Worm (Caenorhabditis elegans): ENCODE data around the gene glt-1.

ce11 chrX:3540861-3541260 is 45.0 kb downstream of the glt-1 start:
- TF ChIP-seq nhr-11 (tag; optimal IDR thresholded peaks at IDR 0.05) (no peak), ceh-82 (tag; optimal IDR thresholded peaks at IDR 0.05) (no peak), nhr-237 (tag; optimal IDR thresholded peaks at IDR 0.05) (no peak), aly-2 (tag; optimal IDR thresholded peaks at IDR 0.05) (no peak), snpc-4 (tag; optimal IDR thresholded peaks at IDR 0.05) (no peak), egl-27 (tag; optimal IDR thresholded peaks at IDR 0.05) (no peak), zag-1 (tag; optimal IDR thresholded peaks at IDR 0.05) (no peak), ztf-11 (tag; optimal IDR thresholded peaks at IDR 0.05) (no peak), ama-1 (optimal IDR thresholded peaks at IDR 0.05) (peak; percentile 77), ceh-16 (tag; optimal IDR thresholded peaks at IDR 0.05) (no peak), nhr-129 (tag; optimal IDR thresholded peaks at IDR 0.05) (peak; percentile 67)

Data from whole organism, L2 larva.